Worm (Caenorhabditis elegans) whole organism, L4 larva: ENCODE results near the gene rfc-3.

Source experiments
- Y75B8A.6 ChIP-seq: fragments of 200-800 bp; sonication (Bioruptor generic); IDR thresholded peaks from 2 replicates; pipeline ENCODE4 v1.3.6; 2022; ENCODE audit warnings: missing genetic modification reagents, missing genetic modification characterization, missing compliant biosample characterization
- aha-1 ChIP-seq: fragments of 150-350 bp; peaks from one replicate; lab custom pipeline; 2014; ENCODE audit warnings: missing biosample characterization, missing genetic modification characterization
- aly-2 ChIP-seq: sonication (generic microtip); optimal IDR thresholded peaks from 2 replicates; lab custom pipeline; 2018; ENCODE audit warnings: missing biosample characterization, missing genetic modification characterization
- ama-1 ChIP-seq: fragments of 150-350 bp; optimal IDR thresholded peaks from 2 replicates; lab custom pipeline; 2014; ENCODE audit warnings: inconsistent platforms, mixed read lengths
- ceh-20 ChIP-seq: fragments of 200-800 bp; sonication (Bioruptor generic); IDR thresholded peaks from 2 replicates; pipeline ENCODE4 v1.3.6; 2022; ENCODE audit warnings: missing genetic modification reagents, missing genetic modification characterization, missing compliant biosample characterization
- daf-16 ChIP-seq, 3 experiments: sonication (generic microtip); optimal IDR thresholded peaks; 2 replicates each; lab custom pipeline; 2016 to 2017; ENCODE audit warnings: missing genetic modification characterization in 3 of 3, missing genetic modification reagents in 3 of 3, mild to moderate bottlenecking in 2 of 3, missing compliant biosample characterization in 2 of 3, missing biosample characterization in 1 of 3, moderate library complexity in 1 of 3
- dmd-6 ChIP-seq: fragments of 200-800 bp; sonication (Bioruptor generic); IDR thresholded peaks from 2 replicates; pipeline ENCODE4 v1.3.6; 2022; ENCODE audit warnings: missing genetic modification reagents, missing genetic modification characterization, missing compliant biosample characterization
- dve-1 ChIP-seq: sonication (generic microtip); optimal IDR thresholded peaks from 2 replicates; lab custom pipeline; 2017; ENCODE audit warnings: antibody characterized with exemption, mild to moderate bottlenecking, missing genetic modification characterization, missing compliant biosample characterization; ENCODE audit not compliant: insufficient read depth
- gei-8 ChIP-seq: fragments of 200-800 bp; sonication (Bioruptor generic); optimal IDR thresholded peaks from 2 replicates; lab custom pipeline; 2018; ENCODE audit warnings: mild to moderate bottlenecking, missing genetic modification characterization, missing compliant biosample characterization
- hlh-11 ChIP-seq: fragments of 200-800 bp; sonication (Bioruptor generic); optimal IDR thresholded peaks from 2 replicates; lab custom pipeline; 2018; ENCODE audit warnings: mild to moderate bottlenecking, missing genetic modification characterization, missing compliant biosample characterization
- hlh-30 ChIP-seq: sonication (generic microtip); optimal IDR thresholded peaks from 2 replicates; lab custom pipeline; 2017; ENCODE audit warnings: antibody characterized with exemption, mild to moderate bottlenecking, missing genetic modification characterization, missing compliant biosample characterization; ENCODE audit not compliant: insufficient read depth
- lin-1 ChIP-seq: fragments of 200-800 bp; sonication (Bioruptor generic); IDR thresholded peaks from 2 replicates; pipeline ENCODE4 v1.3.6; 2022; ENCODE audit warnings: missing genetic modification reagents, missing genetic modification characterization, missing compliant biosample characterization
- lin-13 ChIP-seq: fragments of 150-350 bp; optimal IDR thresholded peaks from 2 replicates; lab custom pipeline; 2014; ENCODE audit warnings: missing biosample characterization, missing genetic modification reagents, missing genetic modification characterization
- lin-29 ChIP-seq: fragments of 200-800 bp; sonication (Bioruptor generic); IDR thresholded peaks from 2 replicates; pipeline ENCODE4 v1.3.6; 2022; ENCODE audit warnings: missing genetic modification reagents, missing genetic modification characterization, missing compliant biosample characterization
- madf-5 ChIP-seq, 2 experiments: fragments of 200-800 bp; sonication (Bioruptor generic); IDR thresholded peaks; 2 replicates each; pipeline ENCODE4 v1.3.6; 2022; ENCODE audit warnings: missing compliant biosample characterization in 2 of 2, missing genetic modification characterization in 2 of 2
- madf-9 ChIP-seq: fragments of 200-800 bp; sonication (Bioruptor generic); conservative IDR thresholded peaks from 2 replicates; pipeline ENCODE4 v1.3.6; 2022; ENCODE audit warnings: missing genetic modification reagents, missing genetic modification characterization, missing compliant biosample characterization
- mep-1 ChIP-seq: fragments of 150-350 bp; sonication (generic microtip); optimal IDR thresholded peaks from 3 replicates; lab custom pipeline; 2014; ENCODE audit warnings: missing biosample characterization, missing genetic modification characterization
- mes-2 ChIP-seq: sonication (generic microtip); optimal IDR thresholded peaks from 2 replicates; lab custom pipeline; 2016; ENCODE audit warnings: missing genotype, mild to moderate bottlenecking, missing genetic modification characterization, missing compliant biosample characterization; ENCODE audit not compliant: poor library complexity, severe bottlenecking
- nhr-10 ChIP-seq: fragments of 150-350 bp; optimal IDR thresholded peaks from 2 replicates; lab custom pipeline; 2014; ENCODE audit warnings: missing biosample characterization, missing genetic modification characterization
- nhr-102 ChIP-seq: sonication (generic microtip); optimal IDR thresholded peaks from 2 replicates; lab custom pipeline; 2016; ENCODE audit warnings: mild to moderate bottlenecking, missing genetic modification characterization, moderate library complexity, missing compliant biosample characterization
- nhr-111 ChIP-seq: fragments of 200-800 bp; sonication (Bioruptor generic); optimal IDR thresholded peaks from 2 replicates; lab custom pipeline; 2018; ENCODE audit warnings: mild to moderate bottlenecking, missing genetic modification characterization, missing compliant biosample characterization
- nhr-237 ChIP-seq: sonication (generic microtip); optimal IDR thresholded peaks from 2 replicates; lab custom pipeline; 2017; ENCODE audit warnings: missing biosample characterization, missing genetic modification characterization
- nhr-25 ChIP-seq: sonication (generic microtip); optimal IDR thresholded peaks from 2 replicates; lab custom pipeline; 2017; ENCODE audit warnings: missing genetic modification characterization, mild to moderate bottlenecking, missing compliant biosample characterization, antibody characterized with exemption, moderate library complexity, borderline replicate concordance; ENCODE audit not compliant: insufficient read depth
- nhr-28 ChIP-seq: fragments of 150-350 bp; optimal IDR thresholded peaks from 2 replicates; lab custom pipeline; 2014; ENCODE audit warnings: missing biosample characterization, missing genetic modification characterization
- nhr-41 ChIP-seq: fragments of 200-800 bp; sonication (Bioruptor generic); IDR thresholded peaks from 2 replicates; pipeline ENCODE4 v1.3.6; 2022; ENCODE audit warnings: missing genetic modification reagents, missing genetic modification characterization, missing compliant biosample characterization
- nhr-42 ChIP-seq: fragments of 200-800 bp; sonication (Bioruptor generic); IDR thresholded peaks from 2 replicates; pipeline ENCODE4 v1.3.6; 2022; ENCODE audit warnings: missing genetic modification characterization, missing compliant biosample characterization
- nhr-6 ChIP-seq: fragments of 150-350 bp; optimal IDR thresholded peaks from 2 replicates; lab custom pipeline; 2014; ENCODE audit warnings: missing biosample characterization, missing genetic modification characterization
- nhr-77 ChIP-seq: fragments of 150-350 bp; optimal IDR thresholded peaks from 2 replicates; lab custom pipeline; 2014; ENCODE audit warnings: missing biosample characterization, missing genetic modification characterization
- pha-4 ChIP-seq, 2 experiments: fragments of 150-350 bp in 1 of 2; fragments of 200-800 bp in 1 of 2; sonication (Bioruptor generic) in 1 of 2; IDR thresholded peaks in 1 of 2; optimal IDR thresholded peaks in 1 of 2; 2 replicates each; pipeline versions ENCODE4 v1.3.6 to Lab custom; 2014 to 2022; ENCODE audit warnings: missing genetic modification characterization in 2 of 2, missing genetic modification reagents in 2 of 2, missing biosample characterization in 1 of 2, missing compliant biosample characterization in 1 of 2
- php-3 ChIP-seq: fragments of 200-800 bp; sonication (Bioruptor generic); IDR thresholded peaks from 2 replicates; pipeline ENCODE4 v1.3.6; 2022; ENCODE audit warnings: missing genetic modification reagents, missing genetic modification characterization, missing compliant biosample characterization
- pqm-1 ChIP-seq: sonication (generic microtip); optimal IDR thresholded peaks from 2 replicates; lab custom pipeline; 2017; ENCODE audit warnings: missing biosample characterization, missing genetic modification characterization
- saeg-2 ChIP-seq: fragments of 200-800 bp; sonication (Bioruptor generic); IDR thresholded peaks from 2 replicates; pipeline ENCODE4 v1.3.6; 2022; ENCODE audit warnings: missing genetic modification reagents, missing genetic modification characterization, missing compliant biosample characterization
- sdz-12 ChIP-seq: fragments of 200-800 bp; sonication (Bioruptor generic); optimal IDR thresholded peaks from 2 replicates; lab custom pipeline; 2018; ENCODE audit warnings: mild to moderate bottlenecking, missing genetic modification characterization, missing compliant biosample characterization
- snpc-1.2 ChIP-seq: fragments of 200-800 bp; sonication (Bioruptor generic); IDR thresholded peaks from 2 replicates; pipeline ENCODE4 v1.3.6; 2022; ENCODE audit warnings: missing genetic modification reagents, missing genetic modification characterization, missing compliant biosample characterization
- unc-130 ChIP-seq: sonication (generic microtip); optimal IDR thresholded peaks from 2 replicates; lab custom pipeline; 2016; ENCODE audit warnings: missing genetic modification reagents, missing genetic modification characterization, missing compliant biosample characterization
- zfp-2 ChIP-seq: sonication (generic microtip); optimal IDR thresholded peaks from 2 replicates; lab custom pipeline; 2016; ENCODE audit warnings: mild to moderate bottlenecking, missing genetic modification characterization, missing compliant biosample characterization
- zfp-3 ChIP-seq: fragments of 200-800 bp; sonication (Bioruptor generic); conservative IDR thresholded peaks from 2 replicates; pipeline ENCODE4 v1.3.6; 2022; ENCODE audit warnings: missing genetic modification reagents, missing genetic modification characterization, missing compliant biosample characterization

Gene rfc-3

ce11 chrIV:13056026-13056425 lies 39.5 kb upstream of the rfc-3 start, which contains the start of gene scl-1:
TSS of gene scl-1 (plus strand) at chrIV:13056326.
- TF ChIP-seq dve-1 (tag; lab: Kevin White, UChicago), result no peak
- no peak for TF ChIP-seq aly-2 (tag; lab: Kevin White, UChicago)
- no peak for TF ChIP-seq nhr-10 (tag; lab: Kevin White, UChicago)
- no peak for TF ChIP-seq sdz-12 (GFP tag; lab: Kevin White, UChicago)
- TF ChIP-seq mes-2, result no peak
- no peak for TF ChIP-seq madf-9
- no peak for TF ChIP-seq dmd-6 (GFP tag; lab: Robert Waterston, UW)
- TF ChIP-seq madf-5 (GFP tag; IDR thresholded peaks at IDR 0.05; lab: Robert Waterston, UW), result no peak
- no peak for TF ChIP-seq gei-8 (GFP tag; lab: Kevin White, UChicago)
- no peak for TF ChIP-seq Y75B8A.6 (GFP tag; lab: Robert Waterston, UW)
- TF ChIP-seq nhr-102 (tag; lab: Kevin White, UChicago), result no peak
- TF ChIP-seq nhr-25 (tag; lab: Kevin White, UChicago), result no peak

ce11 chrIV:13057418-13057817 lies 38.1 kb upstream of the rfc-3 start, which contains the start of gene scl-2:
TSS of gene scl-2 (plus strand) at chrIV:13057710.
- TF ChIP-seq lin-1 (GFP tag; lab: Robert Waterston, UW), result peak; percentile 75; the same call in 1 of the 2 replicates
- TF ChIP-seq snpc-1.2 (GFP tag; lab: Robert Waterston, UW), result no peak
- peak; percentile 63 for TF ChIP-seq aha-1 (tag; lab: Kevin White, UChicago)
- TF ChIP-seq nhr-28 (tag; lab: Kevin White, UChicago), result peak; percentile 95
- TF ChIP-seq hlh-30 (tag; lab: Kevin White, UChicago), result peak; percentile 70
- TF ChIP-seq lin-29 (GFP tag; lab: Robert Waterston, UW), result no peak
- peak; percentile 20 for TF ChIP-seq mes-2
- no peak for TF ChIP-seq nhr-237 (tag; lab: Kevin White, UChicago)
- TF ChIP-seq dmd-6 (GFP tag; lab: Robert Waterston, UW), result peak; percentile 92
- TF ChIP-seq ama-1 (lab: Kevin White, UChicago), result peak; percentile 50
- no peak for TF ChIP-seq nhr-10 (tag; lab: Kevin White, UChicago)
- peak; percentile 99 for TF ChIP-seq pqm-1 (tag; lab: Kevin White, UChicago)
- TF ChIP-seq dve-1 (tag; lab: Kevin White, UChicago), result peak; percentile 88
- TF ChIP-seq daf-16 (GFP tag; optimal IDR thresholded peaks at IDR 0.05; lab: Kevin White, UChicago), result no peak
- peak; percentile 99 for TF ChIP-seq daf-16 (tag; optimal IDR thresholded peaks at IDR 0.05; lab: Kevin White, UChicago)
- TF ChIP-seq nhr-6 (tag; lab: Kevin White, UChicago), result peak; percentile 74
- TF ChIP-seq nhr-77, result peak; percentile 95
- peak; percentile 87 for TF ChIP-seq php-3 (GFP tag; lab: Robert Waterston, UW)
- TF ChIP-seq hlh-11 (tag; lab: Kevin White, UChicago), result peak; percentile 87
- TF ChIP-seq, all 104 proteins: peak for 14

ce11 chrIV:13059284-13059683 lies 36.3 kb upstream of the rfc-3 start, which contains the start of gene scl-3:
TSS of gene scl-3 (plus strand) at chrIV:13059584.
- peak; percentile 20 for TF ChIP-seq aha-1 (tag; lab: Kevin White, UChicago)
- TF ChIP-seq lin-29 (GFP tag; lab: Robert Waterston, UW), result no peak
- no peak for TF ChIP-seq snpc-1.2 (GFP tag; lab: Robert Waterston, UW)
- TF ChIP-seq nhr-42, result no peak

- TF ChIP-seq nhr-41 (GFP tag; lab: Robert Waterston, UW) (no peak), hlh-11 (tag; lab: Kevin White, UChicago) (no peak), ceh-20 (GFP tag; lab: Robert Waterston, UW) (no peak), pha-4 (GFP tag; IDR thresholded peaks at IDR 0.05; lab: Robert Waterston, UW) (no peak), pha-4 (tag; optimal IDR thresholded peaks at IDR 0.05; lab: Kevin White, UChicago) (no peak), mes-2 (no peak), zfp-2 (tag; lab: Kevin White, UChicago) (no peak), lin-13 (GFP tag; lab: Kevin White, UChicago) (no peak), nhr-111 (GFP tag; lab: Kevin White, UChicago) (no peak), mep-1 (no peak), saeg-2 (no peak), nhr-25 (tag; lab: Kevin White, UChicago) (no peak), ama-1 (lab: Kevin White, UChicago) (no peak), unc-130 (GFP tag; lab: Kevin White, UChicago) (no peak), gei-8 (GFP tag; lab: Kevin White, UChicago) (no peak), zfp-3 (no peak)
These were observed 31.8 kb upstream of the rfc-3 start, which contains the start of gene scl-5 for ce11 chrIV:13063714-13064113. TSS of gene scl-5 (plus strand) at chrIV:13064014.
